Worm (Caenorhabditis elegans) whole organism, mixed stage, embryonic: ENCODE data around the gene cyp-33C6.

ENCODE experiments used
- M03D4.4 ChIP-seq: sonication (generic microtip); optimal IDR thresholded peaks from 2 replicates; lab custom pipeline; 2017; ENCODE audit warnings: mild to moderate bottlenecking, missing genetic modification characterization, missing compliant biosample characterization
- bed-3 ChIP-seq: fragments of 200-800 bp; sonication (Bioruptor generic); optimal IDR thresholded peaks from 3 replicates; lab custom pipeline; 2018; ENCODE audit warnings: mild to moderate bottlenecking, missing genetic modification characterization, moderate library complexity, missing compliant biosample characterization
- blmp-1 ChIP-seq: fragments of 150-350 bp; optimal IDR thresholded peaks from 2 replicates; lab custom pipeline; 2014; ENCODE audit warnings: missing biosample characterization, missing genetic modification characterization
- ceh-39 ChIP-seq: fragments of 150-350 bp; optimal IDR thresholded peaks from 2 replicates; lab custom pipeline; 2014; ENCODE audit warnings: missing biosample characterization, missing genetic modification characterization
- ceh-43 ChIP-seq: fragments of 200-800 bp; sonication (Bioruptor generic); optimal IDR thresholded peaks from 2 replicates; lab custom pipeline; 2018; ENCODE audit warnings: mild to moderate bottlenecking, missing genetic modification characterization, moderate library complexity, missing compliant biosample characterization
- ceh-83 ChIP-seq: fragments of 200-800 bp; sonication (Bioruptor generic); optimal IDR thresholded peaks from 2 replicates; lab custom pipeline; 2018; ENCODE audit warnings: mild to moderate bottlenecking, missing genetic modification characterization, missing compliant biosample characterization
- ces-1 ChIP-seq: fragments of 150-350 bp; optimal IDR thresholded peaks from 2 replicates; lab custom pipeline; 2014; ENCODE audit warnings: missing biosample characterization, missing genetic modification reagents, missing genetic modification characterization
- drap-1 ChIP-seq: fragments of 200-800 bp; sonication (Bioruptor generic); optimal IDR thresholded peaks from 3 replicates; lab custom pipeline; 2018; ENCODE audit warnings: mild to moderate bottlenecking, missing genetic modification characterization, missing compliant biosample characterization
- elt-1 ChIP-seq: sonication (generic microtip); optimal IDR thresholded peaks from 2 replicates; lab custom pipeline; 2017; ENCODE audit warnings: missing genetic modification characterization, mild to moderate bottlenecking, missing compliant biosample characterization, antibody characterized with exemption, moderate library complexity, borderline replicate concordance; ENCODE audit not compliant: insufficient read depth
- elt-3 ChIP-seq: fragments of 150-350 bp; optimal IDR thresholded peaks from 2 replicates; lab custom pipeline; 2014; ENCODE audit warnings: missing biosample characterization, missing genetic modification characterization
- flh-1 ChIP-seq: fragments of 200-800 bp; sonication (Bioruptor generic); optimal IDR thresholded peaks from 2 replicates; lab custom pipeline; 2018; ENCODE audit warnings: mild to moderate bottlenecking, missing genetic modification characterization, moderate library complexity, missing compliant biosample characterization
- ham-2 ChIP-seq: fragments of 200-800 bp; sonication (Bioruptor generic); optimal IDR thresholded peaks from 2 replicates; lab custom pipeline; 2018; ENCODE audit warnings: mild to moderate bottlenecking, missing genetic modification characterization, missing compliant biosample characterization
- hlh-1 ChIP-seq: fragments of 150-350 bp; optimal IDR thresholded peaks from 2 replicates; lab custom pipeline; 2014; ENCODE audit warnings: missing biosample characterization, missing genetic modification reagents, missing genetic modification characterization
- lin-32 ChIP-seq: fragments of 200-800 bp; sonication (Bioruptor generic); optimal IDR thresholded peaks from 2 replicates; lab custom pipeline; 2018; ENCODE audit warnings: mild to moderate bottlenecking, missing genetic modification characterization, missing compliant biosample characterization
- lsy-2 ChIP-seq: fragments of 150-350 bp; optimal IDR thresholded peaks from 2 replicates; lab custom pipeline; 2014; ENCODE audit warnings: missing biosample characterization, missing genetic modification characterization
- mab-5 ChIP-seq: fragments of 150-350 bp; optimal IDR thresholded peaks from 2 replicates; lab custom pipeline; 2014; ENCODE audit warnings: missing biosample characterization, missing genetic modification characterization
- mep-1 ChIP-seq: fragments of 150-350 bp; optimal IDR thresholded peaks from 2 replicates; lab custom pipeline; 2017; ENCODE audit warnings: missing biosample characterization, missing genetic modification reagents, missing genetic modification characterization, inconsistent platforms
- mls-2 ChIP-seq: sonication (generic microtip); optimal IDR thresholded peaks from 2 replicates; lab custom pipeline; 2016; ENCODE audit warnings: mild to moderate bottlenecking, missing genetic modification characterization, moderate library complexity, missing compliant biosample characterization
- nhr-12 ChIP-seq: fragments of 150-350 bp; optimal IDR thresholded peaks from 2 replicates; lab custom pipeline; 2014; ENCODE audit warnings: missing biosample characterization, missing genetic modification characterization
- nhr-2 ChIP-seq: fragments of 150-350 bp; optimal IDR thresholded peaks from 2 replicates; lab custom pipeline; 2014; ENCODE audit warnings: missing biosample characterization, missing genetic modification characterization
- nhr-237 ChIP-seq: fragments of 150-350 bp; optimal IDR thresholded peaks from 2 replicates; lab custom pipeline; 2014; ENCODE audit warnings: missing biosample characterization, missing genetic modification characterization
- nhr-28 ChIP-seq: fragments of 150-350 bp; optimal IDR thresholded peaks from 2 replicates; lab custom pipeline; 2014; ENCODE audit warnings: missing biosample characterization, missing genetic modification characterization
- nhr-76 ChIP-seq: sonication (generic microtip); optimal IDR thresholded peaks from 2 replicates; lab custom pipeline; 2017; ENCODE audit warnings: missing biosample characterization, missing genetic modification characterization
- pha-4 ChIP-seq: fragments of 150-350 bp; optimal IDR thresholded peaks from 2 replicates; lab custom pipeline; 2018; ENCODE audit warnings: missing biosample characterization, missing genetic modification reagents, missing genetic modification characterization
- sem-2 ChIP-seq: fragments of 200-800 bp; sonication (Bioruptor generic); optimal IDR thresholded peaks from 2 replicates; lab custom pipeline; 2018; ENCODE audit warnings: mild to moderate bottlenecking, missing genetic modification characterization, missing compliant biosample characterization
- sptf-1 ChIP-seq: sonication (generic microtip); optimal IDR thresholded peaks from 2 replicates; lab custom pipeline; 2017; ENCODE audit warnings: mild to moderate bottlenecking, missing genetic modification characterization, moderate library complexity, missing compliant biosample characterization
- tbx-8 ChIP-seq: fragments of 200-800 bp; sonication (Bioruptor generic); optimal IDR thresholded peaks from 2 replicates; lab custom pipeline; 2018; ENCODE audit warnings: mild to moderate bottlenecking, missing genetic modification characterization, moderate library complexity, missing compliant biosample characterization
- unc-120 ChIP-seq: sonication (generic microtip); optimal IDR thresholded peaks from 2 replicates; lab custom pipeline; 2017; ENCODE audit warnings: missing genetic modification characterization, missing compliant biosample characterization; ENCODE audit not compliant: poor library complexity, severe bottlenecking
- unc-39 ChIP-seq: fragments of 150-350 bp; optimal IDR thresholded peaks from 2 replicates; lab custom pipeline; 2014; ENCODE audit warnings: missing biosample characterization, missing genetic modification characterization
- unc-62 ChIP-seq: fragments of 150-350 bp; optimal IDR thresholded peaks from 2 replicates; lab custom pipeline; 2014; ENCODE audit warnings: missing biosample characterization, missing genetic modification reagents, missing genetic modification characterization
- zip-8 ChIP-seq: fragments of 150-350 bp; optimal IDR thresholded peaks from 2 replicates; lab custom pipeline; 2014; ENCODE audit warnings: missing biosample characterization, missing genetic modification characterization
- ztf-11 ChIP-seq: fragments of 150-350 bp; optimal IDR thresholded peaks from 2 replicates; lab custom pipeline; 2014; ENCODE audit warnings: missing biosample characterization, missing genetic modification characterization

cyp-33C6 gene

ce11 chrV:2266958-2267357 lies 17.7 kb upstream of the cyp-33C6 start, which contains the start of gene nhr-275:
Gene nhr-275, minus strand, starts transcription at chrV:2267058.
- TF ChIP-seq sem-2 (no peak), mep-1 (tag; lab: Kevin White, UChicago) (no peak), ceh-43 (no peak), ham-2 (GFP tag; lab: Kevin White, UChicago) (no peak), lsy-2 (tag; lab: Kevin White, UChicago) (no peak), blmp-1 (tag; lab: Kevin White, UChicago) (no peak), mls-2 (tag; lab: Kevin White, UChicago) (no peak)

DNA sequence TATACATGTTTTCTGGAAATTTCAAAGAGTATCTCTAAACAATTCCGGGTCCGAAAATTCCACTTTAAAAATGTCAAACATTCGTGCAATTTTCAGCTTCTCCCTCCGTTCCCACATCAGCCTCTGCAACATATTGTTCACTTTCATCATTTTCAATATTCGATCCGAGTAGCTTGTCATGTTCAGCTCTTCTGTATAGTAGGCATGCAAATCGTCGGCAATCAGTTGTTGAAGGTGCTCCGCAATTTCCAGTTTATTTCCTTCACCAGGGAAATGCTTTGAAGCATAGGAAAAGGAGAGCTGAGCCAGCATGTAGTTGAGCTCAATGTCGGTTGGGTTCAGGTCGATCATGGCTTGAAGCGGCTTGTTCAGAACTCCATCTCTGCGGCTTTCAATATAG lies 15.7 kb upstream of the cyp-33C6 start:
- TF ChIP-seq ztf-11 (tag; lab: Kevin White, UChicago) (no peak), mab-5 (no peak), bed-3 (GFP tag; lab: Kevin White, UChicago) (no peak)

- TF ChIP-seq blmp-1 (tag; lab: Kevin White, UChicago) (no peak), sptf-1 (tag; lab: Kevin White, UChicago) (no peak), ces-1 (GFP tag; lab: Kevin White, UChicago) (no peak), pha-4 (tag; lab: Kevin White, UChicago) (no peak), bed-3 (GFP tag; lab: Kevin White, UChicago) (no peak), ztf-11 (tag; lab: Kevin White, UChicago) (no peak), drap-1 (GFP tag; lab: Kevin White, UChicago) (no peak), nhr-28 (tag; lab: Kevin White, UChicago) (no peak), ceh-39 (no peak), unc-62 (GFP tag; lab: Kevin White, UChicago) (no peak), elt-1 (tag; lab: Kevin White, UChicago) (no peak), nhr-2 (tag; lab: Kevin White, UChicago) (no peak), hlh-1 (tag; lab: Kevin White, UChicago) (no peak), nhr-76 (tag; lab: Kevin White, UChicago) (no peak), flh-1 (GFP tag; lab: Kevin White, UChicago) (no peak), unc-120 (tag; lab: Kevin White, UChicago) (no peak), mep-1 (tag; lab: Kevin White, UChicago) (no peak), nhr-12 (tag; lab: Kevin White, UChicago) (no peak), unc-39 (no peak)
Measured at ce11 chrV:2264455-2264854, 15.2 kb upstream of the cyp-33C6 start, which contains the start of gene nhr-183. Gene nhr-183, minus strand, starts transcription at chrV:2264634.

ce11 chrV:2260660-2261059 lies 11.4 kb upstream of the cyp-33C6 start, which contains the start of gene F41B5.12:
Gene F41B5.12, plus strand, starts transcription at chrV:2260960.
- no peak for TF ChIP-seq bed-3 (GFP tag; lab: Kevin White, UChicago)
- no peak for TF ChIP-seq unc-62 (GFP tag; lab: Kevin White, UChicago)
- no peak for TF ChIP-seq mab-5
- no peak for TF ChIP-seq ham-2 (GFP tag; lab: Kevin White, UChicago)
- no peak for TF ChIP-seq pha-4 (tag; lab: Kevin White, UChicago)
- no peak for TF ChIP-seq nhr-76 (tag; lab: Kevin White, UChicago)
- no peak for TF ChIP-seq ztf-11 (tag; lab: Kevin White, UChicago)
- TF ChIP-seq nhr-237 = no peak
- TF ChIP-seq ceh-83 (GFP tag; lab: Kevin White, UChicago) = no peak
- TF ChIP-seq M03D4.4 (tag; lab: Kevin White, UChicago) = no peak
- no peak for TF ChIP-seq lin-32 (GFP tag; lab: Kevin White, UChicago)
- TF ChIP-seq ceh-39 = no peak
- no peak for TF ChIP-seq zip-8 (tag; lab: Kevin White, UChicago)
- TF ChIP-seq elt-3 = no peak
- no peak for TF ChIP-seq drap-1 (GFP tag; lab: Kevin White, UChicago)
- TF ChIP-seq nhr-2 (tag; lab: Kevin White, UChicago) = no peak
- no peak for TF ChIP-seq tbx-8 (GFP tag; lab: Kevin White, UChicago)
- no peak for TF ChIP-seq unc-39
- no peak for TF ChIP-seq mep-1 (tag; lab: Kevin White, UChicago)
- no peak for TF ChIP-seq nhr-12 (tag; lab: Kevin White, UChicago)

DNA sequence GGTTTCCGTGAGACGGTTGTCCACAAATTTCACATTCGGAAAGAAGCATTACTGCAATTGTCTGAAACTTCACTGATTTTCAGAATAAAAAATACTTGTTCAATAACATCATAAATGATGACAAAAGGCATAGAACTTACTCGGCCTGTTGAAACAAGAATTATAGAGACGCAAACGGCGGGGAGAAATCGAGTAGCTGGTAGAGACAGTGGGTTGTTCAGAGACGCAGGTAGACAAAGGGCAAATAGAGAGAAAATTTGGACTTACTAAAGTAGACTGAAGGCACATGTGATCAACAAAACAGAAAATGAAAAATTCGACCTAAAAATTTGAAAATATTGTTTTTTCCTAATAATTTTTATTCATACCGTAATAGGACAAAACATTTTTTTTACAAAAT lies 10.5 kb upstream of the cyp-33C6 start, which contains the start of gene nhr-182:
Gene nhr-182, minus strand, starts transcription at position 178 of the 400 bp plus-strand sequence.
- TF ChIP-seq ztf-11 (tag; lab: Kevin White, UChicago) (no peak), pha-4 (tag; lab: Kevin White, UChicago) (peak; percentile 75)
